Worm (Caenorhabditis elegans) whole organism, L1 larva: Measurements from ENCODE around the gene T11F8.4.

ENCODE experiments used
- C04F5.9 ChIP-seq: sonication (generic microtip); optimal IDR thresholded peaks from 2 replicates; lab custom pipeline; 2016; ENCODE audit warnings: missing genetic modification characterization, missing compliant biosample characterization
- C16A3.4 ChIP-seq: fragments of 150-350 bp; optimal IDR thresholded peaks from 2 replicates; lab custom pipeline; 2014; ENCODE audit warnings: missing biosample characterization, missing genetic modification characterization
- C34B4.2 ChIP-seq: sonication (generic microtip); optimal IDR thresholded peaks from 2 replicates; lab custom pipeline; 2017; ENCODE audit warnings: mild to moderate bottlenecking, missing genetic modification characterization, missing compliant biosample characterization
- F16B12.6 ChIP-seq: fragments of 150-350 bp; optimal IDR thresholded peaks from 2 replicates; lab custom pipeline; 2014; ENCODE audit warnings: missing biosample characterization, missing genetic modification characterization
- aha-1 ChIP-seq: fragments of 150-350 bp; optimal IDR thresholded peaks from 2 replicates; lab custom pipeline; 2014; ENCODE audit warnings: missing biosample characterization, missing genetic modification characterization
- ceh-63 ChIP-seq: fragments of 200-800 bp; sonication (Bioruptor generic); optimal IDR thresholded peaks from 2 replicates; lab custom pipeline; 2018; ENCODE audit warnings: mild to moderate bottlenecking, missing genetic modification characterization, missing compliant biosample characterization
- dsc-1 ChIP-seq: sonication (generic microtip); optimal IDR thresholded peaks from 2 replicates; lab custom pipeline; 2016; ENCODE audit warnings: mild to moderate bottlenecking, missing genetic modification characterization, missing compliant biosample characterization
- efl-1 ChIP-seq, 4 experiments: fragments of 150-350 bp; optimal IDR thresholded peaks in 3 of 4; peaks in 1 of 4; 1 replicate in 1 of 4; 2 replicates in 3 of 4; lab custom pipeline; 2014; ENCODE audit warnings: missing biosample characterization in 2 of 4, missing genetic modification characterization in 2 of 4, missing genetic modification reagents in 2 of 4
- elt-3 ChIP-seq, 6 experiments: fragments of 150-350 bp in 1 of 6; sonication (generic microtip); optimal IDR thresholded peaks; 2 replicates each; lab custom pipeline; 2017 to 2018; ENCODE audit warnings: missing biosample characterization in 6 of 6, missing genetic modification characterization in 6 of 6, inconsistent platforms in 1 of 6
- fkh-10 ChIP-seq: sonication (generic microtip); optimal IDR thresholded peaks from 2 replicates; lab custom pipeline; 2017; ENCODE audit warnings: missing biosample characterization, missing genetic modification reagents, missing genetic modification characterization
- irx-1 ChIP-seq: sonication (generic microtip); optimal IDR thresholded peaks from 2 replicates; lab custom pipeline; 2016; ENCODE audit warnings: missing genetic modification characterization, missing compliant biosample characterization
- jun-1 ChIP-seq: fragments of 150-350 bp; optimal IDR thresholded peaks from 2 replicates; lab custom pipeline; 2014; ENCODE audit warnings: missing biosample characterization, missing genetic modification reagents, missing genetic modification characterization
- lin-13 ChIP-seq: fragments of 150-350 bp; optimal IDR thresholded peaks from 2 replicates; lab custom pipeline; 2014; ENCODE audit warnings: missing biosample characterization, missing genetic modification reagents, missing genetic modification characterization
- lin-14 ChIP-seq: fragments of 200-800 bp; sonication (Bioruptor generic); optimal IDR thresholded peaks from 2 replicates; lab custom pipeline; 2018; ENCODE audit warnings: mild to moderate bottlenecking, missing genetic modification characterization, moderate library complexity, missing compliant biosample characterization
- lsy-2 ChIP-seq, 2 experiments: fragments of 150-350 bp; optimal IDR thresholded peaks; 2 replicates each; lab custom pipeline; 2014; ENCODE audit warnings: missing biosample characterization in 2 of 2, missing genetic modification characterization in 2 of 2
- mdl-1 ChIP-seq, 2 experiments: fragments of 150-350 bp; optimal IDR thresholded peaks; 2 replicates each; lab custom pipeline; 2014 to 2017; ENCODE audit warnings: missing biosample characterization in 2 of 2, missing genetic modification characterization in 2 of 2, inconsistent platforms in 1 of 2
- nhr-12 ChIP-seq: sonication (generic microtip); optimal IDR thresholded peaks from 2 replicates; lab custom pipeline; 2017; ENCODE audit warnings: missing biosample characterization, missing genetic modification characterization
- nhr-19 ChIP-seq: fragments of 200-800 bp; sonication (Bioruptor generic); conservative IDR thresholded peaks from 2 replicates; pipeline ENCODE4 v1.3.6; 2022; ENCODE audit warnings: missing genetic modification characterization, missing compliant biosample characterization
- nhr-237 ChIP-seq: fragments of 150-350 bp; optimal IDR thresholded peaks from 2 replicates; lab custom pipeline; 2014; ENCODE audit warnings: missing biosample characterization, missing genetic modification characterization
- nhr-28 ChIP-seq: fragments of 150-350 bp; optimal IDR thresholded peaks from 2 replicates; lab custom pipeline; 2014; ENCODE audit warnings: missing biosample characterization, missing genetic modification characterization
- nhr-47 ChIP-seq: sonication (generic microtip); optimal IDR thresholded peaks from 2 replicates; lab custom pipeline; 2016; ENCODE audit warnings: mild to moderate bottlenecking, missing genetic modification characterization, moderate library complexity, missing compliant biosample characterization
- nhr-76 ChIP-seq: sonication (generic microtip); optimal IDR thresholded peaks from 2 replicates; lab custom pipeline; 2017; ENCODE audit warnings: missing biosample characterization, missing genetic modification characterization
- pax-3 ChIP-seq: fragments of 200-800 bp; sonication (Bioruptor generic); optimal IDR thresholded peaks from 2 replicates; lab custom pipeline; 2018; ENCODE audit warnings: mild to moderate bottlenecking, missing genetic modification characterization, moderate library complexity, missing compliant biosample characterization
- pqm-1 ChIP-seq: sonication (generic microtip); optimal IDR thresholded peaks from 3 replicates; lab custom pipeline; 2017; ENCODE audit warnings: missing biosample characterization, missing genetic modification characterization
- rnt-1 ChIP-seq: sonication (generic microtip); optimal IDR thresholded peaks from 2 replicates; lab custom pipeline; 2016; ENCODE audit warnings: mild to moderate bottlenecking, missing genetic modification characterization, moderate library complexity, missing compliant biosample characterization
- snpc-4 ChIP-seq: fragments of 150-350 bp; optimal IDR thresholded peaks from 2 replicates; lab custom pipeline; 2014; ENCODE audit warnings: missing biosample characterization, missing genetic modification characterization
- sptf-1 ChIP-seq: fragments of 150-350 bp; optimal IDR thresholded peaks from 2 replicates; lab custom pipeline; 2014; ENCODE audit warnings: missing biosample characterization, missing genetic modification characterization
- sup-37 ChIP-seq: fragments of 200-800 bp; sonication (Bioruptor generic); optimal IDR thresholded peaks from 2 replicates; lab custom pipeline; 2018; ENCODE audit warnings: mild to moderate bottlenecking, missing genetic modification characterization, missing compliant biosample characterization
- swsn-7 ChIP-seq: sonication (generic microtip); optimal IDR thresholded peaks from 2 replicates; lab custom pipeline; 2016; ENCODE audit warnings: missing genetic modification characterization, missing compliant biosample characterization
- tbx-2 ChIP-seq: sonication (generic microtip); optimal IDR thresholded peaks from 2 replicates; lab custom pipeline; 2016; ENCODE audit warnings: missing genetic modification characterization, missing compliant biosample characterization
- unc-130 ChIP-seq: fragments of 150-350 bp; optimal IDR thresholded peaks from 2 replicates; lab custom pipeline; 2017; ENCODE audit warnings: missing biosample characterization, missing genetic modification characterization, inconsistent platforms
- unc-30 ChIP-seq: sonication (generic microtip); optimal IDR thresholded peaks from 2 replicates; lab custom pipeline; 2017; ENCODE audit warnings: missing biosample characterization, missing genetic modification characterization
- ztf-11 ChIP-seq, 2 experiments: sonication (generic microtip); optimal IDR thresholded peaks; 2 replicates each; lab custom pipeline; 2016 to 2017; ENCODE audit warnings: missing genetic modification characterization in 2 of 2, missing biosample characterization in 1 of 2, missing compliant biosample characterization in 1 of 2

Gene T11F8.4

DNA sequence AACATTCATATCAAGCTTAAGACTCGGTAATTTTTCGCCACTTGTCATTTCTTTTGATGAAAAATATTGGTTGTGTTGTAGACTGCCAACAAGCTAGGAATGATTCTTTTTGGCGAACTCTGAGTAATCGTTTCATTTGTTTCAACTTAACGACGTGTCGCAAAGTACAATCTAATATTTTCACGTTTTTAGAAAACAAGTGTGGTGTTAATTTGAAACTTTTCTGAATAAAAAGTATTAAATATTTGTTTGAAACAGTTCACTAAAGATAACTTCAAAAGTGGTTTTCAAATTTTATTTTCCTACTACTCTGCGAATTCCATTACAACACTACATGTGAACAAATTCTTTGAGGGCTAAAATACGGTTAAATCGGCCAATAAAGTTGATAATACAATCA lies at the start of gene T11F8.4:
Gene T11F8.4, minus strand, starts transcription at position 101 of the 400 bp plus-strand sequence.
- no peak for TF ChIP-seq nhr-237 (tag; lab: Kevin White, UChicago)
- no peak for TF ChIP-seq swsn-7 (tag; lab: Kevin White, UChicago)
- TF ChIP-seq, all 84 proteins: peak for 0

DNA sequence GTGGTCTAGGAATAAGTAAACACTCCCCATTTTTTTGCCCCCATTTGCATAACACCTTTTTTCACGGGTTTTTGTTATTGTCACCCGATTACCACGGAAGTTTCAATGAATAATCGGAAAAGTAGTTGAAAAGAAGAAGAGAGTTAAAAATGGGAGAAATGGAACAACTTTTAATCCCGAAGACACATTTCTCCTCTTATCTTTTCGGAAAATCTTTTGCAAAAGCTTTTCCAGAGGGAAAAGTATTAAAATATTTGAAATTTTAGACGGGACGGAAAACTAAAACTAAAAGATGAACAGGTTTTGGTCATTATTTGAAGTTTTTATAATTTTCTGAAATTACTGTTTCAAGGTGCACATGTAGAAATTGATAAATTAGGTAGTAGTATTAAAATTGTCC lies 42.7 kb upstream of the T11F8.4 start:
- TF ChIP-seq nhr-19 (no peak), sup-37 (no peak), unc-30 (no peak), ceh-63 (GFP tag; lab: Kevin White, UChicago) (no peak), aha-1 (no peak), tbx-2 (tag; lab: Kevin White, UChicago) (no peak)

DNA sequence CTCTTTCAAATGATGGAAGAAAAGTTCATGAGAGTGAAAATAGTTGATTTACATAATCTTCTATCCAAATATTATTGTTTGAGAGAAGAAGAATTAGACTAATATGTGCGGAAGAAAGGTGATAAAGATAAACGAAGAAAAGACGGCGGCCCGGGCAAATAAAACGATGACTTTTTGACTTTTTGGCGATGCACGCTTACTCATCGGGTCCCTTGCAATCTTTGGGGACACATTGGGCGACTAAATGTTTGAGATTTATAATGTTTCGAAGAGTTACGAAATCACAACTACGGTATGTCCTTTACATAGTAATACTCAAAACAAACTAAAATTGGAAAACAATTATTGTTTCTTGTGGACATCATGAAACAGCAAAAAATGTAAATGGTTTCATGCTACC lies 38.4 kb upstream of the T11F8.4 start:
- TF ChIP-seq sptf-1 (tag; lab: Kevin White, UChicago) (no peak), snpc-4 (tag; lab: Kevin White, UChicago) (no peak), jun-1 (no peak), lin-13 (GFP tag; lab: Kevin White, UChicago) (no peak), dsc-1 (no peak), pax-3 (tag; lab: Kevin White, UChicago) (no peak), C04F5.9 (tag; lab: Kevin White, UChicago) (no peak), nhr-47 (tag; lab: Kevin White, UChicago) (no peak), nhr-12 (tag; lab: Kevin White, UChicago) (no peak)

DNA sequence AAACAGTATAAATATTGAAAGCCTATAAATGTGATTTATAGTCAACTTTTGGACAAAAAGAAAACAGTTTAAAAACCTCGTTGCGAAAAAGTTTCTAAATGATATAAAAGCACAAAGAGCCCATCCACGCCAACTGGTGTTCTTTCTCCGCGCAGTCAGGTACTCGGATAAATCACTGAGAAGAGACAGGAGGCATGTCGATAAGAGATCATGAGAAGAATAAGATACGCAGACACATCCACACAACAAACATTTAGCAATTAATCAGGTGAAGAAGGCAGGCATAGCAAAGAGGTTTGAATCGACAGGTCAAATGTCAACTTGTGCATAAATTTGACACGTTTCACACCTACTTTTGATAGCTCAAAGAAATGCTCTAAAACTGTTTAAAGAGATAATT lies 31.4 kb upstream of the T11F8.4 start:
- TF ChIP-seq sptf-1 (tag; lab: Kevin White, UChicago): no peak
- TF ChIP-seq nhr-28: no peak
- peak in 1 of 2 experiments; percentile 1 for TF ChIP-seq lsy-2 (tag; optimal IDR thresholded peaks at IDR 0.05; lab: Kevin White, UChicago)
- peak; percentile 56 for TF ChIP-seq rnt-1 (tag; lab: Kevin White, UChicago)
- peak; percentile 2 for TF ChIP-seq unc-130 (tag; lab: Kevin White, UChicago)
- peak; percentile 59 for TF ChIP-seq lin-14 (GFP tag; lab: Kevin White, UChicago)
- no peak for TF ChIP-seq fkh-10
- no peak for TF ChIP-seq C34B4.2 (tag; lab: Kevin White, UChicago)

DNA sequence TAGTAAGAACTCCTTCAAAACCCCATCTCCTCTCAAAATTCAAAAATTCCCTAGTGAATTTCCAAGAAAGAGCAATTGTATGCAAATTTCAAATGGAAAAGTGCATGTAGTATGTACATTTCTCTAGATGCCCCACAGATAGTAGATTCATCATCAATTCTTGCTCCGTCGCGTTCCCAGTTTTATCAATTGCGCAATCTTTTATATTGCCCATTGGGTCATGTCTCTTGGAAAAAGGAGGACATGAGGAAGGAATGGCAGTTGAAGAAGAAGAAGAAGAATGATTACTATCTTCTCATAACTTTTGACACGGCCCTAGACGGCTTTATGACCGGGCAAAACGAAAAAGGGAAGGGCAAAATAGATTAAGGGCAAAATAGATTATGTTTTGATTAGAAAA lies 30.3 kb upstream of the T11F8.4 start:
- TF ChIP-seq nhr-237 (tag; lab: Kevin White, UChicago) (no peak), aha-1 (no peak), irx-1 (tag; lab: Kevin White, UChicago) (no peak), C16A3.4 (no peak), lin-14 (GFP tag; lab: Kevin White, UChicago) (peak; percentile 50)

DNA sequence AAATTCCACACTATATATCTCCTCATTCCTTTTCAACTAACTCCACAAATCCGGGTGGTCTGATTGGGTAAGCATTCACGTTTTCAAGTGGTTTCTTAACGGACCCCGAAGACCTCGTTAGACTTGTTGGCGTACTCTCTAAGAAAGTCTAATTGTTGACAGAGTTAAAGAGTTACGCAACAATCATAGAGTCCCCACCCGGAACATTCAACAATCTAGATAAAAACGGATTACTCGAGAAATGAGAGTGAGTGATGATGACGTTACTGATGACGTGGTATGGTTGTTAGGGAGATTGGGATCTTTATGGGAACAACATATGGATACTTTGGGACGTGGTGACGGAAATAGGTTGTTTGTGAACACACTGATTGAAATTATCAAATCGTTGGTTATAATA lies 26.2 kb upstream of the T11F8.4 start:
- TF ChIP-seq nhr-28 (no peak), pqm-1 (tag; lab: Kevin White, UChicago) (no peak), mdl-1 (tag; optimal IDR thresholded peaks at IDR 0.05; lab: Kevin White, UChicago) (no peak), ztf-11 (tag; optimal IDR thresholded peaks at IDR 0.05; lab: Kevin White, UChicago) (no peak), snpc-4 (tag; lab: Kevin White, UChicago) (no peak), nhr-76 (no peak), F16B12.6 (tag; lab: Kevin White, UChicago) (no peak), swsn-7 (tag; lab: Kevin White, UChicago) (no peak), elt-3 (tag; optimal IDR thresholded peaks at IDR 0.05; lab: Kevin White, UChicago) (no peak), efl-1 (optimal IDR thresholded peaks at IDR 0.05; lab: Kevin White, UChicago) (no peak), efl-1 (GFP tag; optimal IDR thresholded peaks at IDR 0.05 in 1 of 2; lab: Kevin White, UChicago) (no peak)
